Worm (Caenorhabditis elegans): ENCODE measurements around the gene srh-119.

DNA sequence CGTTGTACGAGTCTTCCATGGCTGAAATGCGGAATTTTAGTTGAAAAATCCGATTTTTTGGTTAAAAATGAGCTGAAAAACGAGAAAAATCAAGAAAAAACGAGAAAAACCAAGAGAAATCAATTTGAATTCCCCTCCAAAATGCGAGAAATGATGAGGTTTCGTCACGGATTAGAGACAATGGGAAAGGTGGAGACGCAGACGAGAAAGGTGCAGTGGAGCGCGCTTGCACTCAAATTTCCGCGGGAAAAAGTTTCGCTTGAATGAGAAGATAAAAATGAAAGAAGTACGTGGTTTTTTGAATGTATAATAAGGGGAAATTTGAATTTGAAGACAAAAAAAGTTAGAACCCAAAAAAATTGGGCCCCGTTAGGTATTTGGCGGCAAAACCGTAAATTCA is 6.6 kb upstream of the srh-119 start, which contains the start of gene efl-1:
- TF ChIP-seq hrde-1 (tag; optimal IDR thresholded peaks at IDR 0.05; ENCODE audit: borderline replicate concordance) (no peak), T26A5.8 (tag; optimal IDR thresholded peaks at IDR 0.05) (no peak)
